Worm (Caenorhabditis elegans): ENCODE measurements around the gene T23B7.2.

DNA sequence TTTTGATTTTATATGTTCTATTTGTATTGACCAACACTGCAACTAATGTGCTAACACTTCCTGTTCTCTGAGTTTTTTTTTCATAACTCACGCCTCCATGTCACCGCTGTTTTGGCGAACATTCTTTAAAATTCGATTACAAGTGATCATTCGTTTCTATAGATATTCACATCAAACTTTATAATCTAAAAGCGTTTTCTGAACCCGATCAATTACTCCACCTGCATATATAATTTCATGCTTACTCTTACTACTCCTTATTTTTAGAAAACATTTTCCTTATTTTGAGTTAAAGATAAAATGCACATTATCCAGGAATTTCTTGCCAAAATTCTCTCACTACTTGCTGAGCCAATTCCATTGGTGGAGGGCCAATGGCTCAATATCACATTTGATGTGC, 43.9 kb upstream of the T23B7.2 start, which contains the start of gene R05F9.7:
- no peak for TF ChIP-seq unc-62 (GFP tag; optimal IDR thresholded peaks at IDR 0.05 in 1 of 2)
- TF ChIP-seq unc-62 (tag; optimal IDR thresholded peaks at IDR 0.05), result no peak
- no peak for TF ChIP-seq php-3 (GFP tag; IDR thresholded peaks at IDR 0.05)
- no peak for TF ChIP-seq daf-12 (tag; optimal IDR thresholded peaks at IDR 0.05)
- no peak for TF ChIP-seq nhr-11 (tag; optimal IDR thresholded peaks at IDR 0.05)
- no peak for TF ChIP-seq hlh-30 (tag; optimal IDR thresholded peaks at IDR 0.05; ENCODE audit: insufficient read depth)
- no peak for TF ChIP-seq nhr-102 (tag; optimal IDR thresholded peaks at IDR 0.05)
- no peak for TF ChIP-seq egl-27 (tag; optimal IDR thresholded peaks at IDR 0.05)
- no peak for TF ChIP-seq unc-130 (GFP tag; optimal IDR thresholded peaks at IDR 0.05)
- no peak for TF ChIP-seq daf-16 (GFP tag; optimal IDR thresholded peaks at IDR 0.05)
- no peak for TF ChIP-seq daf-16 (tag; optimal IDR thresholded peaks at IDR 0.05)
- no peak for TF ChIP-seq F10B5.3 (tag; optimal IDR thresholded peaks at IDR 0.05)
- TF ChIP-seq lir-3 (tag; optimal IDR thresholded peaks at IDR 0.05), result no peak
